Worm (Caenorhabditis elegans) whole organism, mixed stage, embryonic: ENCODE data around the gene ins-4.

Experiments
- blmp-1 ChIP-seq: fragments of 150-350 bp; optimal IDR thresholded peaks from 2 replicates; lab custom pipeline; 2014; ENCODE audit warnings: missing biosample characterization, missing genetic modification characterization
- ceh-39 ChIP-seq: fragments of 150-350 bp; optimal IDR thresholded peaks from 2 replicates; lab custom pipeline; 2014; ENCODE audit warnings: missing biosample characterization, missing genetic modification characterization
- ces-1 ChIP-seq: fragments of 150-350 bp; optimal IDR thresholded peaks from 2 replicates; lab custom pipeline; 2014; ENCODE audit warnings: missing biosample characterization, missing genetic modification reagents, missing genetic modification characterization
- lin-32 ChIP-seq: fragments of 200-800 bp; sonication (Bioruptor generic); optimal IDR thresholded peaks from 2 replicates; lab custom pipeline; 2018; ENCODE audit warnings: mild to moderate bottlenecking, missing genetic modification characterization, missing compliant biosample characterization
- nhr-237 ChIP-seq: fragments of 150-350 bp; optimal IDR thresholded peaks from 2 replicates; lab custom pipeline; 2014; ENCODE audit warnings: missing biosample characterization, missing genetic modification characterization
- nhr-76 ChIP-seq: sonication (generic microtip); optimal IDR thresholded peaks from 2 replicates; lab custom pipeline; 2017; ENCODE audit warnings: missing biosample characterization, missing genetic modification characterization
- unc-120 ChIP-seq: sonication (generic microtip); optimal IDR thresholded peaks from 2 replicates; lab custom pipeline; 2017; ENCODE audit warnings: missing genetic modification characterization, missing compliant biosample characterization; ENCODE audit not compliant: poor library complexity, severe bottlenecking
- unc-62 ChIP-seq: fragments of 150-350 bp; optimal IDR thresholded peaks from 2 replicates; lab custom pipeline; 2014; ENCODE audit warnings: missing biosample characterization, missing genetic modification reagents, missing genetic modification characterization
- ztf-11 ChIP-seq: fragments of 150-350 bp; optimal IDR thresholded peaks from 2 replicates; lab custom pipeline; 2014; ENCODE audit warnings: missing biosample characterization, missing genetic modification characterization

- no peak for TF ChIP-seq ces-1 (GFP tag; lab: Kevin White, UChicago)
- no peak for TF ChIP-seq nhr-237
- TF ChIP-seq ceh-39 (tag; lab: Kevin White, UChicago): no peak
- no peak for TF ChIP-seq lin-32 (GFP tag; lab: Kevin White, UChicago)
- no peak for TF ChIP-seq ztf-11 (tag; lab: Kevin White, UChicago)
- TF ChIP-seq unc-62 (GFP tag; lab: Kevin White, UChicago): no peak
- TF ChIP-seq blmp-1: no peak
- TF ChIP-seq unc-120 (tag; lab: Kevin White, UChicago): no peak
- TF ChIP-seq nhr-76 (tag; lab: Kevin White, UChicago): no peak
These were observed at the start of gene ins-4 for ce11 chrII:5996066-5996465.
